Worm (Caenorhabditis elegans) whole organism, L3 larva: ENCODE results near the gene rpl-12.

Source experiments
- fos-1 ChIP-seq: fragments of 150-350 bp; optimal IDR thresholded peaks from 2 replicates; lab custom pipeline; 2014; ENCODE audit warnings: missing biosample characterization, missing genetic modification characterization
- lin-15B ChIP-seq: fragments of 150-350 bp; optimal IDR thresholded peaks from 2 replicates; lab custom pipeline; 2014; ENCODE audit warnings: missing biosample characterization, missing genetic modification characterization
- nhr-28 ChIP-seq: fragments of 150-350 bp; optimal IDR thresholded peaks from 2 replicates; lab custom pipeline; 2014; ENCODE audit warnings: missing biosample characterization, missing genetic modification characterization
- nhr-76 ChIP-seq: fragments of 150-350 bp; sonication (generic microtip); optimal IDR thresholded peaks from 5 replicates; lab custom pipeline; 2014; ENCODE audit warnings: missing biosample characterization, missing genetic modification characterization
- sea-2 ChIP-seq: fragments of 150-350 bp; sonication (generic microtip); optimal IDR thresholded peaks from 4 replicates; lab custom pipeline; 2014; ENCODE audit warnings: missing biosample characterization, missing genetic modification reagents, missing genetic modification characterization
- ztf-4 ChIP-seq: fragments of 150-350 bp; optimal IDR thresholded peaks from 2 replicates; lab custom pipeline; 2014; ENCODE audit warnings: missing biosample characterization, missing genetic modification characterization

ce11 chrIV:13246961-13247360 is 6.5 kb upstream of the rpl-12 start, which contains the start of gene JC8.7:
- TF ChIP-seq nhr-76 (tag; lab: Kevin White, UChicago) (no peak), ztf-4 (no peak), fos-1 (tag; lab: Kevin White, UChicago) (no peak), lin-15B (no peak), sea-2 (GFP tag; lab: Kevin White, UChicago) (no peak), nhr-28 (tag; lab: Kevin White, UChicago) (no peak)
